Worm (Caenorhabditis elegans) whole organism, L1 larva: ENCODE results near the gene spe-10.

Experiments used
- C04F5.9 ChIP-seq: sonication (generic microtip); optimal IDR thresholded peaks from 2 replicates; lab custom pipeline; 2016; ENCODE audit warnings: missing genetic modification characterization, missing compliant biosample characterization
- C16A3.4 ChIP-seq: fragments of 150-350 bp; optimal IDR thresholded peaks from 2 replicates; lab custom pipeline; 2014; ENCODE audit warnings: missing biosample characterization, missing genetic modification characterization
- Y116A8C.19 ChIP-seq: sonication (generic microtip); optimal IDR thresholded peaks from 2 replicates; lab custom pipeline; 2016; ENCODE audit warnings: missing compliant biosample characterization, missing genetic modification characterization, borderline replicate concordance
- aha-1 ChIP-seq: fragments of 150-350 bp; optimal IDR thresholded peaks from 2 replicates; lab custom pipeline; 2014; ENCODE audit warnings: missing biosample characterization, missing genetic modification characterization
- alr-1 ChIP-seq: fragments of 200-800 bp; sonication (Bioruptor generic); optimal IDR thresholded peaks from 2 replicates; lab custom pipeline; 2018; ENCODE audit warnings: borderline replicate concordance, mild to moderate bottlenecking, missing genetic modification characterization, missing compliant biosample characterization
- aly-2 ChIP-seq: fragments of 150-350 bp; optimal IDR thresholded peaks from 2 replicates; lab custom pipeline; 2014; ENCODE audit warnings: missing biosample characterization, missing genetic modification characterization
- ceh-63 ChIP-seq: fragments of 200-800 bp; sonication (Bioruptor generic); optimal IDR thresholded peaks from 2 replicates; lab custom pipeline; 2018; ENCODE audit warnings: mild to moderate bottlenecking, missing genetic modification characterization, missing compliant biosample characterization
- ceh-88 ChIP-seq: fragments of 200-800 bp; sonication (Bioruptor generic); IDR thresholded peaks from 2 replicates; pipeline ENCODE4 v1.3.6; 2022; ENCODE audit warnings: missing genetic modification characterization, missing compliant biosample characterization
- ces-1 ChIP-seq: fragments of 150-350 bp; optimal IDR thresholded peaks from 2 replicates; lab custom pipeline; 2014; ENCODE audit warnings: missing biosample characterization, missing genetic modification reagents, missing genetic modification characterization
- dpl-1 ChIP-seq, 3 experiments: fragments of 150-350 bp in 2 of 3; sonication (generic microtip) in 1 of 3; optimal IDR thresholded peaks; 2 replicates each; lab custom pipeline; 2014 to 2017; ENCODE audit warnings: missing biosample characterization in 3 of 3, missing genetic modification characterization in 3 of 3, missing genetic modification reagents in 3 of 3
- dsc-1 ChIP-seq: sonication (generic microtip); optimal IDR thresholded peaks from 2 replicates; lab custom pipeline; 2016; ENCODE audit warnings: mild to moderate bottlenecking, missing genetic modification characterization, missing compliant biosample characterization
- egl-13 ChIP-seq: sonication (generic microtip); optimal IDR thresholded peaks from 2 replicates; lab custom pipeline; 2016; ENCODE audit warnings: missing genotype, missing genetic modification reagents, missing genetic modification characterization, missing compliant biosample characterization
- egl-27 ChIP-seq, 2 experiments: fragments of 150-350 bp in 1 of 2; sonication (generic microtip); optimal IDR thresholded peaks; 3 replicates each; lab custom pipeline; 2017 to 2018; ENCODE audit warnings: missing biosample characterization in 2 of 2, missing genetic modification characterization in 2 of 2, missing genetic modification reagents in 2 of 2
- elt-2 ChIP-seq: sonication (generic microtip); optimal IDR thresholded peaks from 2 replicates; lab custom pipeline; 2016; ENCODE audit warnings: missing genetic modification characterization, mild to moderate bottlenecking, inconsistent platforms, missing compliant biosample characterization, missing genetic modification reagents
- elt-3 ChIP-seq, 6 experiments: fragments of 150-350 bp in 1 of 6; sonication (generic microtip); optimal IDR thresholded peaks; 2 replicates each; lab custom pipeline; 2017 to 2018; ENCODE audit warnings: missing biosample characterization in 6 of 6, missing genetic modification characterization in 6 of 6, inconsistent platforms in 1 of 6
- ets-5 ChIP-seq: fragments of 200-800 bp; sonication (Bioruptor generic); IDR thresholded peaks from 2 replicates; pipeline ENCODE4 v1.3.6; 2022; ENCODE audit warnings: missing genetic modification characterization, missing compliant biosample characterization
- fkh-10 ChIP-seq: sonication (generic microtip); optimal IDR thresholded peaks from 2 replicates; lab custom pipeline; 2017; ENCODE audit warnings: missing biosample characterization, missing genetic modification reagents, missing genetic modification characterization
- fkh-8 ChIP-seq: sonication (generic microtip); optimal IDR thresholded peaks from 2 replicates; lab custom pipeline; 2016; ENCODE audit warnings: mild to moderate bottlenecking, missing genetic modification characterization, missing compliant biosample characterization
- irx-1 ChIP-seq: sonication (generic microtip); optimal IDR thresholded peaks from 2 replicates; lab custom pipeline; 2016; ENCODE audit warnings: missing genetic modification characterization, missing compliant biosample characterization
- jun-1 ChIP-seq: fragments of 150-350 bp; optimal IDR thresholded peaks from 2 replicates; lab custom pipeline; 2014; ENCODE audit warnings: missing biosample characterization, missing genetic modification reagents, missing genetic modification characterization
- lin-13 ChIP-seq: fragments of 150-350 bp; optimal IDR thresholded peaks from 2 replicates; lab custom pipeline; 2014; ENCODE audit warnings: missing biosample characterization, missing genetic modification reagents, missing genetic modification characterization
- lin-15B ChIP-seq: fragments of 150-350 bp; sonication (generic microtip); optimal IDR thresholded peaks from 3 replicates; lab custom pipeline; 2014; ENCODE audit warnings: missing biosample characterization, missing genetic modification characterization
- lin-35 ChIP-seq, 2 experiments: fragments of 150-350 bp; optimal IDR thresholded peaks; 2 replicates each; lab custom pipeline; 2014; ENCODE audit warnings: missing biosample characterization in 2 of 2, missing genetic modification characterization in 2 of 2, missing genetic modification reagents in 2 of 2
- lir-3 ChIP-seq: sonication (generic microtip); optimal IDR thresholded peaks from 2 replicates; lab custom pipeline; 2016; ENCODE audit warnings: mild to moderate bottlenecking, missing genetic modification characterization, moderate library complexity, missing compliant biosample characterization; ENCODE audit not compliant: poor library complexity
- mab-9 ChIP-seq: fragments of 200-800 bp; sonication (Bioruptor generic); IDR thresholded peaks from 2 replicates; pipeline ENCODE4 v1.3.6; 2022; ENCODE audit warnings: missing genetic modification reagents, missing genetic modification characterization, missing compliant biosample characterization
- mdl-1 ChIP-seq, 2 experiments: fragments of 150-350 bp; optimal IDR thresholded peaks; 2 replicates each; lab custom pipeline; 2014 to 2017; ENCODE audit warnings: missing biosample characterization in 2 of 2, missing genetic modification characterization in 2 of 2, inconsistent platforms in 1 of 2
- nhr-12 ChIP-seq: sonication (generic microtip); optimal IDR thresholded peaks from 2 replicates; lab custom pipeline; 2017; ENCODE audit warnings: missing biosample characterization, missing genetic modification characterization
- nhr-19 ChIP-seq: fragments of 200-800 bp; sonication (Bioruptor generic); conservative IDR thresholded peaks from 2 replicates; pipeline ENCODE4 v1.3.6; 2022; ENCODE audit warnings: missing genetic modification characterization, missing compliant biosample characterization
- nhr-20 ChIP-seq: sonication (generic microtip); optimal IDR thresholded peaks from 2 replicates; lab custom pipeline; 2016; ENCODE audit warnings: mild to moderate bottlenecking, missing genetic modification characterization, missing compliant biosample characterization
- nhr-47 ChIP-seq: sonication (generic microtip); optimal IDR thresholded peaks from 2 replicates; lab custom pipeline; 2016; ENCODE audit warnings: mild to moderate bottlenecking, missing genetic modification characterization, moderate library complexity, missing compliant biosample characterization
- nhr-71 ChIP-seq: sonication (generic microtip); optimal IDR thresholded peaks from 2 replicates; lab custom pipeline; 2016; ENCODE audit warnings: mild to moderate bottlenecking, missing genetic modification characterization, moderate library complexity, missing compliant biosample characterization
- nhr-85 ChIP-seq: sonication (generic microtip); peaks from one replicate; lab custom pipeline; 2016; ENCODE audit warnings: missing genetic modification characterization, inconsistent platforms, missing compliant biosample characterization
- pax-3 ChIP-seq: fragments of 200-800 bp; sonication (Bioruptor generic); optimal IDR thresholded peaks from 2 replicates; lab custom pipeline; 2018; ENCODE audit warnings: mild to moderate bottlenecking, missing genetic modification characterization, moderate library complexity, missing compliant biosample characterization
- skn-1 ChIP-seq: fragments of 150-350 bp; optimal IDR thresholded peaks from 2 replicates; lab custom pipeline; 2014; ENCODE audit warnings: missing biosample characterization, missing genetic modification characterization
- snpc-4 ChIP-seq: fragments of 150-350 bp; optimal IDR thresholded peaks from 2 replicates; lab custom pipeline; 2014; ENCODE audit warnings: missing biosample characterization, missing genetic modification characterization
- sptf-1 ChIP-seq: fragments of 150-350 bp; optimal IDR thresholded peaks from 2 replicates; lab custom pipeline; 2014; ENCODE audit warnings: missing biosample characterization, missing genetic modification characterization
- sup-37 ChIP-seq: fragments of 200-800 bp; sonication (Bioruptor generic); optimal IDR thresholded peaks from 2 replicates; lab custom pipeline; 2018; ENCODE audit warnings: mild to moderate bottlenecking, missing genetic modification characterization, missing compliant biosample characterization
- swsn-7 ChIP-seq: sonication (generic microtip); optimal IDR thresholded peaks from 2 replicates; lab custom pipeline; 2016; ENCODE audit warnings: missing genetic modification characterization, missing compliant biosample characterization
- tbx-2 ChIP-seq: sonication (generic microtip); optimal IDR thresholded peaks from 2 replicates; lab custom pipeline; 2016; ENCODE audit warnings: missing genetic modification characterization, missing compliant biosample characterization
- unc-86 ChIP-seq: sonication (generic microtip); optimal IDR thresholded peaks from 2 replicates; lab custom pipeline; 2016; ENCODE audit warnings: missing genetic modification characterization, missing compliant biosample characterization
- xbp-1 ChIP-seq: sonication (generic microtip); optimal IDR thresholded peaks from 2 replicates; lab custom pipeline; 2016; ENCODE audit warnings: missing genetic modification characterization, missing compliant biosample characterization
- zag-1 ChIP-seq: fragments of 150-350 bp; optimal IDR thresholded peaks from 2 replicates; lab custom pipeline; 2014; ENCODE audit warnings: missing biosample characterization, missing genetic modification characterization
- ztf-4 ChIP-seq: fragments of 150-350 bp; optimal IDR thresholded peaks from 2 replicates; lab custom pipeline; 2014; ENCODE audit warnings: missing biosample characterization, missing genetic modification characterization

Gene spe-10

DNA sequence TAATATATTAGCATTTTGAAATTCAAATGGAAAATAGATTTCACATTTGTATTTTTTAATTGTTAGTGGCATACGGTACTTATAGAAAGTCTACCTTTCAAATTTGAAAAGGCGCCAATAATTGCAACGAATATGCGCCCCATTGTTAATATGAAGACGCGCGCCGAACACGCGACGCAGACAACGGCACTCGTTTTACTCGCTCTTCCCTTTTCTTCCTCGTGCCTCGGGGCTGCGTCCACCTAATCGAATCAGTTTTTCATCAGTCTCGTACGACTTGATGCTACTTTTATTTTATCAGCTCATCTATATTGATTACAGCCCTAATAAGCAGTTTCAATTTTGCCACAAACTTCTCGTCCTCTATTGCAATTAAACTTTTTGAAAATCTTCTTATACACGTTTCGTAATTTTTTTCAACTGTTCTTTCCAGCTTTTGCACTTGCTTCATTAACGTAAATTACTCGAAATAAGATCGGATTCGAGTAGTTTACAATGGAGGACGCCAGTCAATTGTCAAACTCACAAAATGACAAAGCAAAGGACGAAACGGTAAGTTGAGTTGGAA is 22.1 kb upstream of the spe-10 start, which contains the start of gene cash-1 (continued):
- TF ChIP-seq ceh-88 (GFP tag; lab: Robert Waterston, UW) (no peak; the same call in 1 of the 2 replicates), ztf-4 (tag; lab: Kevin White, UChicago) (no peak), fkh-8 (tag; lab: Kevin White, UChicago) (peak; percentile 71), nhr-71 (tag; lab: Kevin White, UChicago) (peak; percentile 82), ceh-63 (GFP tag; lab: Kevin White, UChicago) (no peak), zag-1 (tag; lab: Kevin White, UChicago) (no peak), sup-37 (no peak), jun-1 (no peak), skn-1 (peak; percentile 77), lin-35 (GFP tag; optimal IDR thresholded peaks at IDR 0.05; lab: Kevin White, UChicago) (peak; percentile 88 to 95), elt-3 (tag; optimal IDR thresholded peaks at IDR 0.05; lab: Kevin White, UChicago) (peak in 1 of 6 experiments; percentile 45), sptf-1 (tag; lab: Kevin White, UChicago) (no peak), elt-2 (tag; lab: Kevin White, UChicago) (peak; percentile 43), aly-2 (tag; lab: Kevin White, UChicago) (no peak), mab-9 (GFP tag; lab: Robert Waterston, UW) (no peak), swsn-7 (tag; lab: Kevin White, UChicago) (peak; percentile 61), nhr-20 (tag; lab: Kevin White, UChicago) (peak; percentile 73), lir-3 (tag; lab: Kevin White, UChicago) (peak; percentile 31), C16A3.4 (tag; lab: Kevin White, UChicago) (peak; percentile 38), fkh-10 (GFP tag; lab: Kevin White, UChicago) (peak; percentile 36), lin-13 (peak; percentile 52), egl-27 (tag; optimal IDR thresholded peaks at IDR 0.05; lab: Kevin White, UChicago) (no peak), nhr-19 (GFP tag; lab: Robert Waterston, UW) (peak; percentile 58), C04F5.9 (tag; lab: Kevin White, UChicago) (no peak), lin-15B (peak; percentile 85), Y116A8C.19 (no peak), mdl-1 (tag; optimal IDR thresholded peaks at IDR 0.05; lab: Kevin White, UChicago) (peak in 1 of 2 experiments; percentile 82), egl-13 (tag; lab: Kevin White, UChicago) (peak; percentile 22), aha-1 (tag; lab: Kevin White, UChicago) (no peak), unc-86 (tag; lab: Kevin White, UChicago) (no peak), irx-1 (tag; lab: Kevin White, UChicago) (no peak), pax-3 (peak; percentile 11), tbx-2 (tag; lab: Kevin White, UChicago) (peak; percentile 71), dpl-1 (GFP tag; optimal IDR thresholded peaks at IDR 0.05; lab: Kevin White, UChicago) (peak; percentile 80 to 89 (median 83)), ets-5 (no peak), xbp-1 (tag; lab: Kevin White, UChicago) (peak; percentile 68), nhr-47 (tag; lab: Kevin White, UChicago) (peak; percentile 73), alr-1 (tag; lab: Kevin White, UChicago) (no peak), nhr-12 (tag; lab: Kevin White, UChicago) (no peak), ces-1 (GFP tag; lab: Kevin White, UChicago) (no peak), nhr-85 (tag; lab: Kevin White, UChicago) (peak; percentile 42), snpc-4 (tag; lab: Kevin White, UChicago) (peak; percentile 55), dsc-1 (tag; lab: Kevin White, UChicago) (peak; percentile 12)
